Worm (Caenorhabditis elegans) whole organism, L1 larva: ENCODE measurements around the gene txt-18.

Experiments used
- C04F5.9 ChIP-seq: sonication (generic microtip); optimal IDR thresholded peaks from 2 replicates; lab custom pipeline; 2016; ENCODE audit warnings: missing genetic modification characterization, missing compliant biosample characterization
- C16A3.4 ChIP-seq: fragments of 150-350 bp; optimal IDR thresholded peaks from 2 replicates; lab custom pipeline; 2014; ENCODE audit warnings: missing biosample characterization, missing genetic modification characterization
- aha-1 ChIP-seq: fragments of 150-350 bp; optimal IDR thresholded peaks from 2 replicates; lab custom pipeline; 2014; ENCODE audit warnings: missing biosample characterization, missing genetic modification characterization
- aly-2 ChIP-seq: fragments of 150-350 bp; optimal IDR thresholded peaks from 2 replicates; lab custom pipeline; 2014; ENCODE audit warnings: missing biosample characterization, missing genetic modification characterization
- ama-1 ChIP-seq: fragments of 150-350 bp; optimal IDR thresholded peaks from 2 replicates; lab custom pipeline; 2014
- blmp-1 ChIP-seq: fragments of 150-350 bp; optimal IDR thresholded peaks from 2 replicates; lab custom pipeline; 2014; ENCODE audit warnings: missing biosample characterization, missing genetic modification characterization
- ceh-63 ChIP-seq: fragments of 200-800 bp; sonication (Bioruptor generic); optimal IDR thresholded peaks from 2 replicates; lab custom pipeline; 2018; ENCODE audit warnings: mild to moderate bottlenecking, missing genetic modification characterization, missing compliant biosample characterization
- ceh-90 ChIP-seq: sonication (generic microtip); optimal IDR thresholded peaks from 2 replicates; lab custom pipeline; 2016; ENCODE audit warnings: missing genetic modification characterization, missing compliant biosample characterization
- ces-1 ChIP-seq: fragments of 150-350 bp; optimal IDR thresholded peaks from 2 replicates; lab custom pipeline; 2014; ENCODE audit warnings: missing biosample characterization, missing genetic modification reagents, missing genetic modification characterization
- dpl-1 ChIP-seq, 3 experiments: fragments of 150-350 bp in 2 of 3; sonication (generic microtip) in 1 of 3; optimal IDR thresholded peaks; 2 replicates each; lab custom pipeline; 2014 to 2017; ENCODE audit warnings: missing biosample characterization in 3 of 3, missing genetic modification characterization in 3 of 3, missing genetic modification reagents in 3 of 3
- dsc-1 ChIP-seq: sonication (generic microtip); optimal IDR thresholded peaks from 2 replicates; lab custom pipeline; 2016; ENCODE audit warnings: mild to moderate bottlenecking, missing genetic modification characterization, missing compliant biosample characterization
- efl-1 ChIP-seq, 4 experiments: fragments of 150-350 bp; optimal IDR thresholded peaks in 3 of 4; peaks in 1 of 4; 1 replicate in 1 of 4; 2 replicates in 3 of 4; lab custom pipeline; 2014; ENCODE audit warnings: missing biosample characterization in 2 of 4, missing genetic modification characterization in 2 of 4, missing genetic modification reagents in 2 of 4
- efl-3 ChIP-seq: fragments of 200-800 bp; sonication (Bioruptor generic); optimal IDR thresholded peaks from 2 replicates; lab custom pipeline; 2018; ENCODE audit warnings: mild to moderate bottlenecking, missing genetic modification characterization, missing compliant biosample characterization
- egl-13 ChIP-seq: sonication (generic microtip); optimal IDR thresholded peaks from 2 replicates; lab custom pipeline; 2016; ENCODE audit warnings: missing genotype, missing genetic modification reagents, missing genetic modification characterization, missing compliant biosample characterization
- elt-2 ChIP-seq: sonication (generic microtip); optimal IDR thresholded peaks from 2 replicates; lab custom pipeline; 2016; ENCODE audit warnings: missing genetic modification characterization, mild to moderate bottlenecking, inconsistent platforms, missing compliant biosample characterization, missing genetic modification reagents
- fkh-10 ChIP-seq: sonication (generic microtip); optimal IDR thresholded peaks from 2 replicates; lab custom pipeline; 2017; ENCODE audit warnings: missing biosample characterization, missing genetic modification reagents, missing genetic modification characterization
- fkh-4 ChIP-seq: sonication (generic microtip); optimal IDR thresholded peaks from 2 replicates; lab custom pipeline; 2016; ENCODE audit warnings: missing compliant biosample characterization, missing genetic modification characterization, borderline replicate concordance
- fkh-8 ChIP-seq: sonication (generic microtip); optimal IDR thresholded peaks from 2 replicates; lab custom pipeline; 2016; ENCODE audit warnings: mild to moderate bottlenecking, missing genetic modification characterization, missing compliant biosample characterization
- fos-1 ChIP-seq: fragments of 150-350 bp; optimal IDR thresholded peaks from 2 replicates; lab custom pipeline; 2014; ENCODE audit warnings: missing biosample characterization, missing genetic modification characterization
- grh-1 ChIP-seq: fragments of 200-800 bp; sonication (Bioruptor generic); IDR thresholded peaks from 2 replicates; pipeline ENCODE4 v1.3.6; 2022; ENCODE audit warnings: missing genetic modification reagents, missing genetic modification characterization, missing compliant biosample characterization
- hlh-17 ChIP-seq: fragments of 200-800 bp; sonication (Bioruptor generic); optimal IDR thresholded peaks from 2 replicates; lab custom pipeline; 2018; ENCODE audit warnings: missing genetic modification characterization, mild to moderate bottlenecking, missing compliant biosample characterization, moderate library complexity, borderline replicate concordance
- isw-1 ChIP-seq: fragments of 200-800 bp; sonication (Bioruptor generic); IDR thresholded peaks from 2 replicates; pipeline ENCODE4 v1.3.6; 2022; ENCODE audit warnings: missing genetic modification characterization, missing compliant biosample characterization
- lin-13 ChIP-seq: fragments of 150-350 bp; optimal IDR thresholded peaks from 2 replicates; lab custom pipeline; 2014; ENCODE audit warnings: missing biosample characterization, missing genetic modification reagents, missing genetic modification characterization
- lin-14 ChIP-seq: fragments of 200-800 bp; sonication (Bioruptor generic); optimal IDR thresholded peaks from 2 replicates; lab custom pipeline; 2018; ENCODE audit warnings: mild to moderate bottlenecking, missing genetic modification characterization, moderate library complexity, missing compliant biosample characterization
- lin-35 ChIP-seq, 2 experiments: fragments of 150-350 bp; optimal IDR thresholded peaks; 2 replicates each; lab custom pipeline; 2014; ENCODE audit warnings: missing biosample characterization in 2 of 2, missing genetic modification characterization in 2 of 2, missing genetic modification reagents in 2 of 2
- mdl-1 ChIP-seq, 2 experiments: fragments of 150-350 bp; optimal IDR thresholded peaks; 2 replicates each; lab custom pipeline; 2014 to 2017; ENCODE audit warnings: missing biosample characterization in 2 of 2, missing genetic modification characterization in 2 of 2, inconsistent platforms in 1 of 2
- mef-2 ChIP-seq: fragments of 150-350 bp; optimal IDR thresholded peaks from 2 replicates; lab custom pipeline; 2014; ENCODE audit warnings: missing biosample characterization, missing genetic modification characterization
- nhr-19 ChIP-seq: fragments of 200-800 bp; sonication (Bioruptor generic); conservative IDR thresholded peaks from 2 replicates; pipeline ENCODE4 v1.3.6; 2022; ENCODE audit warnings: missing genetic modification characterization, missing compliant biosample characterization
- nhr-20 ChIP-seq: sonication (generic microtip); optimal IDR thresholded peaks from 2 replicates; lab custom pipeline; 2016; ENCODE audit warnings: mild to moderate bottlenecking, missing genetic modification characterization, missing compliant biosample characterization
- nhr-237 ChIP-seq: fragments of 150-350 bp; optimal IDR thresholded peaks from 2 replicates; lab custom pipeline; 2014; ENCODE audit warnings: missing biosample characterization, missing genetic modification characterization
- nhr-47 ChIP-seq: sonication (generic microtip); optimal IDR thresholded peaks from 2 replicates; lab custom pipeline; 2016; ENCODE audit warnings: mild to moderate bottlenecking, missing genetic modification characterization, moderate library complexity, missing compliant biosample characterization
- nhr-71 ChIP-seq: sonication (generic microtip); optimal IDR thresholded peaks from 2 replicates; lab custom pipeline; 2016; ENCODE audit warnings: mild to moderate bottlenecking, missing genetic modification characterization, moderate library complexity, missing compliant biosample characterization
- nhr-84 ChIP-seq: sonication (generic microtip); optimal IDR thresholded peaks from 2 replicates; lab custom pipeline; 2017; ENCODE audit warnings: missing biosample characterization, missing genetic modification characterization
- nhr-90 ChIP-seq: sonication (generic microtip); optimal IDR thresholded peaks from 2 replicates; lab custom pipeline; 2016; ENCODE audit warnings: mild to moderate bottlenecking, missing genetic modification characterization, missing compliant biosample characterization; ENCODE audit not compliant: poor library complexity
- pag-3 ChIP-seq: sonication (generic microtip); optimal IDR thresholded peaks from 2 replicates; lab custom pipeline; 2017; ENCODE audit warnings: missing genetic modification characterization, mild to moderate bottlenecking, missing compliant biosample characterization, antibody characterized with exemption, borderline replicate concordance; ENCODE audit not compliant: insufficient read depth
- pax-3 ChIP-seq: fragments of 200-800 bp; sonication (Bioruptor generic); optimal IDR thresholded peaks from 2 replicates; lab custom pipeline; 2018; ENCODE audit warnings: mild to moderate bottlenecking, missing genetic modification characterization, moderate library complexity, missing compliant biosample characterization
- pqm-1 ChIP-seq: sonication (generic microtip); optimal IDR thresholded peaks from 3 replicates; lab custom pipeline; 2017; ENCODE audit warnings: missing biosample characterization, missing genetic modification characterization
- rnt-1 ChIP-seq: sonication (generic microtip); optimal IDR thresholded peaks from 2 replicates; lab custom pipeline; 2016; ENCODE audit warnings: mild to moderate bottlenecking, missing genetic modification characterization, moderate library complexity, missing compliant biosample characterization
- snpc-4 ChIP-seq: fragments of 150-350 bp; optimal IDR thresholded peaks from 2 replicates; lab custom pipeline; 2014; ENCODE audit warnings: missing biosample characterization, missing genetic modification characterization
- snu-23 ChIP-seq: sonication (generic microtip); optimal IDR thresholded peaks from 2 replicates; lab custom pipeline; 2016; ENCODE audit warnings: missing genetic modification characterization, missing compliant biosample characterization
- sox-4 ChIP-seq: sonication (generic microtip); optimal IDR thresholded peaks from 2 replicates; lab custom pipeline; 2016; ENCODE audit warnings: missing genetic modification characterization, missing compliant biosample characterization
- swsn-7 ChIP-seq: sonication (generic microtip); optimal IDR thresholded peaks from 2 replicates; lab custom pipeline; 2016; ENCODE audit warnings: missing genetic modification characterization, missing compliant biosample characterization
- tlp-1 ChIP-seq: fragments of 150-350 bp; optimal IDR thresholded peaks from 2 replicates; lab custom pipeline; 2014; ENCODE audit warnings: missing biosample characterization, missing genetic modification characterization
- unc-30 ChIP-seq: sonication (generic microtip); optimal IDR thresholded peaks from 2 replicates; lab custom pipeline; 2017; ENCODE audit warnings: missing biosample characterization, missing genetic modification characterization
- unc-86 ChIP-seq: sonication (generic microtip); optimal IDR thresholded peaks from 2 replicates; lab custom pipeline; 2016; ENCODE audit warnings: missing genetic modification characterization, missing compliant biosample characterization
- ztf-11 ChIP-seq, 2 experiments: sonication (generic microtip); optimal IDR thresholded peaks; 2 replicates each; lab custom pipeline; 2016 to 2017; ENCODE audit warnings: missing genetic modification characterization in 2 of 2, missing biosample characterization in 1 of 2, missing compliant biosample characterization in 1 of 2

txt-18 gene

ce11 chrII:6348360-6348759, 4.5 kb downstream of the txt-18 start (continued):
- TF ChIP-seq snu-23 (peak; percentile 98), grh-1 (GFP tag; lab: Robert Waterston, UW) (peak; percentile 79), pag-3 (no peak), pax-3 (tag; lab: Kevin White, UChicago) (peak; percentile 41), sox-4 (tag; lab: Kevin White, UChicago) (peak; percentile 69), C04F5.9 (tag; lab: Kevin White, UChicago) (peak; percentile 2), efl-3 (GFP tag; lab: Kevin White, UChicago) (no peak), hlh-17 (GFP tag; lab: Kevin White, UChicago) (no peak), nhr-237 (peak; percentile 86), mdl-1 (tag; optimal IDR thresholded peaks at IDR 0.05; lab: Kevin White, UChicago) (peak; percentile 22 to 98), dpl-1 (GFP tag; optimal IDR thresholded peaks at IDR 0.05; lab: Kevin White, UChicago) (peak; percentile 58 to 76 (median 66)), snpc-4 (peak; percentile 60), ama-1 (peak; percentile 97), nhr-19 (peak; percentile 87), mef-2 (tag; lab: Kevin White, UChicago) (peak; percentile 77), fkh-8 (peak; percentile 88), nhr-47 (tag; lab: Kevin White, UChicago) (peak; percentile 94), elt-2 (tag; lab: Kevin White, UChicago) (peak; percentile 79), unc-30 (tag; lab: Kevin White, UChicago) (no peak), dsc-1 (peak; percentile 82), tlp-1 (tag; lab: Kevin White, UChicago) (no peak), lin-13 (peak; percentile 89), swsn-7 (tag; lab: Kevin White, UChicago) (peak; percentile 94), fkh-10 (peak; percentile 35), nhr-71 (tag; lab: Kevin White, UChicago) (peak; percentile 97), nhr-84 (tag; lab: Kevin White, UChicago) (no peak), lin-14 (GFP tag; lab: Kevin White, UChicago) (peak; percentile 96), nhr-90 (tag; lab: Kevin White, UChicago) (peak; percentile 93), unc-86 (tag; lab: Kevin White, UChicago) (peak; percentile 91), ztf-11 (tag; optimal IDR thresholded peaks at IDR 0.05; lab: Kevin White, UChicago) (peak in 1 of 2 experiments; percentile 79), lin-35 (GFP tag; optimal IDR thresholded peaks at IDR 0.05; lab: Kevin White, UChicago) (peak; percentile 81 to 89), ces-1 (GFP tag; lab: Kevin White, UChicago) (no peak), aha-1 (tag; lab: Kevin White, UChicago) (peak; percentile 29), C16A3.4 (peak; percentile 83), fkh-4 (tag; lab: Kevin White, UChicago) (no peak), ceh-63 (GFP tag; lab: Kevin White, UChicago) (no peak), ceh-90 (no peak), nhr-20 (tag; lab: Kevin White, UChicago) (peak; percentile 97), aly-2 (tag; lab: Kevin White, UChicago) (no peak), pqm-1 (tag; lab: Kevin White, UChicago) (no peak), rnt-1 (peak; percentile 90), blmp-1 (tag; lab: Kevin White, UChicago) (peak; percentile 92)

- no peak for TF ChIP-seq dpl-1 (GFP tag; optimal IDR thresholded peaks at IDR 0.05; lab: Kevin White, UChicago)
- no peak for TF ChIP-seq egl-13 (tag; lab: Kevin White, UChicago)
- TF ChIP-seq mef-2 (tag; lab: Kevin White, UChicago), result no peak
- TF ChIP-seq elt-2 (tag; lab: Kevin White, UChicago), result no peak
- TF ChIP-seq fos-1 (tag; lab: Kevin White, UChicago), result no peak
- TF ChIP-seq efl-1 (optimal IDR thresholded peaks at IDR 0.05; lab: Kevin White, UChicago), result no peak
- peak in 1 of 2 experiments; percentile 91 for TF ChIP-seq efl-1 (GFP tag; optimal IDR thresholded peaks at IDR 0.05 in 1 of 2; lab: Kevin White, UChicago)
- TF ChIP-seq isw-1 (GFP tag; lab: Robert Waterston, UW), result no peak
- TF ChIP-seq lin-35 (GFP tag; optimal IDR thresholded peaks at IDR 0.05; lab: Kevin White, UChicago), result no peak
Observed at ce11 chrII:6349968-6350367, 6.1 kb downstream of the txt-18 start.
